Fruit fly (Drosophila melanogaster): ENCODE measurements around the gene Rrp40.

The Rrp40 gene

dm6 chr2L:1738054-1738453, 9.5 kb downstream of the Rrp40 start (continued):
- TF ChIP-seq ap (GFP tag; IDR thresholded peaks at IDR 0.05) (no peak), tll (GFP tag; optimal IDR thresholded peaks at IDR 0.05) (no peak), CG4617 (GFP tag; optimal IDR thresholded peaks at IDR 0.05; ENCODE audit: borderline replicate concordance) (no peak), Rx (GFP tag; IDR thresholded peaks at IDR 0.05) (no peak), vnd (GFP tag; IDR thresholded peaks at IDR 0.05; ENCODE audit: partially characterized antibody) (no peak), Fer1 (GFP tag; optimal IDR thresholded peaks at IDR 0.05) (no peak), al (GFP tag; IDR thresholded peaks at IDR 0.05) (no peak), ATbp (GFP tag; optimal IDR thresholded peaks at IDR 0.05) (peak; percentile 44), Mad (GFP tag; optimal IDR thresholded peaks at IDR 0.05) (no peak), CG2202 (tag; optimal IDR thresholded peaks at IDR 0.05) (peak; percentile 33), CG8388 (GFP tag; optimal IDR thresholded peaks at IDR 0.05) (peak; percentile 26), CG10654 (GFP tag; optimal IDR thresholded peaks at IDR 0.05) (no peak), CG3281 (GFP tag; optimal IDR thresholded peaks at IDR 0.05) (no peak), Meics (GFP tag; optimal IDR thresholded peaks at IDR 0.05) (no peak), Atf6 (GFP tag; IDR thresholded peaks at IDR 0.05) (no peak), CG11085 (GFP tag; IDR thresholded peaks at IDR 0.05) (no peak), CG31441 (GFP tag; IDR thresholded peaks at IDR 0.05) (peak; percentile 52; the same call in 1 of the 2 replicates), stwl (tag; optimal IDR thresholded peaks at IDR 0.05) (no peak), CG8924 (tag; optimal IDR thresholded peaks at IDR 0.05) (peak; percentile 15), gce (GFP tag; IDR thresholded peaks at IDR 0.05) (no peak), sisA (GFP tag; IDR thresholded peaks at IDR 0.05) (no peak; the same call in 1 of the 2 replicates), CG30020 (tag; optimal IDR thresholded peaks at IDR 0.05) (no peak), sna (GFP tag; IDR thresholded peaks at IDR 0.05; ENCODE audit: partially characterized antibody) (no peak), chif (GFP tag; optimal IDR thresholded peaks at IDR 0.05) (no peak), CG2712 (tag; optimal IDR thresholded peaks at IDR 0.05) (peak; percentile 58), Fer2 (tag; optimal IDR thresholded peaks at IDR 0.05) (no peak), CG17186 (GFP tag; optimal IDR thresholded peaks at IDR 0.05) (no peak), MTF-1 (GFP tag; optimal IDR thresholded peaks at IDR 0.05; ENCODE audit: borderline replicate concordance) (no peak), CG15269 (tag; optimal IDR thresholded peaks at IDR 0.05) (no peak), CG8089 (GFP tag; optimal IDR thresholded peaks at IDR 0.05) (no peak), CG7987 (GFP tag; optimal IDR thresholded peaks at IDR 0.05) (no peak), CG4820 (GFP tag; optimal IDR thresholded peaks at IDR 0.05) (no peak), CG7839 (tag; optimal IDR thresholded peaks at IDR 0.05) (peak; percentile 28), cad (GFP tag; optimal IDR thresholded peaks at IDR 0.05) (no peak), wdn (GFP tag; IDR thresholded peaks at IDR 0.05) (no peak), CG17612 (GFP tag; IDR thresholded peaks at IDR 0.05) (no peak), ase (GFP tag; IDR thresholded peaks at IDR 0.05) (no peak), CG13424 (tag; optimal IDR thresholded peaks at IDR 0.05) (peak; percentile 4), Bdp1 (GFP tag; optimal IDR thresholded peaks at IDR 0.05) (no peak), CG13296 (GFP tag; optimal IDR thresholded peaks at IDR 0.05) (no peak), pzg (GFP tag; optimal IDR thresholded peaks at IDR 0.05) (no peak), Jarid2 (GFP tag; optimal IDR thresholded peaks at IDR 0.05) (no peak), CG11398 (GFP tag; optimal IDR thresholded peaks at IDR 0.05) (no peak), fd3F (GFP tag; optimal IDR thresholded peaks at IDR 0.05) (no peak), bsh (GFP tag; optimal IDR thresholded peaks at IDR 0.05) (peak in 1 of 2 experiments; percentile 79), sug (tag; optimal IDR thresholded peaks at IDR 0.05) (no peak), CG7357 (GFP tag; IDR thresholded peaks at IDR 0.05) (no peak), NFAT (GFP tag; IDR thresholded peaks at IDR 0.05) (no peak), otp (GFP tag; IDR thresholded peaks at IDR 0.05) (no peak), tap (tag; optimal IDR thresholded peaks at IDR 0.05) (no peak), bowl (GFP tag; IDR thresholded peaks at IDR 0.05) (no peak)

Data from whole organism, embryonic.